Fruit fly (Drosophila melanogaster): Measurements from ENCODE around the gene CG7059.
A peak's percentile ranks its signal among the peaks of the same experiment; 100 is the strongest.

The CG7059 gene

DNA sequence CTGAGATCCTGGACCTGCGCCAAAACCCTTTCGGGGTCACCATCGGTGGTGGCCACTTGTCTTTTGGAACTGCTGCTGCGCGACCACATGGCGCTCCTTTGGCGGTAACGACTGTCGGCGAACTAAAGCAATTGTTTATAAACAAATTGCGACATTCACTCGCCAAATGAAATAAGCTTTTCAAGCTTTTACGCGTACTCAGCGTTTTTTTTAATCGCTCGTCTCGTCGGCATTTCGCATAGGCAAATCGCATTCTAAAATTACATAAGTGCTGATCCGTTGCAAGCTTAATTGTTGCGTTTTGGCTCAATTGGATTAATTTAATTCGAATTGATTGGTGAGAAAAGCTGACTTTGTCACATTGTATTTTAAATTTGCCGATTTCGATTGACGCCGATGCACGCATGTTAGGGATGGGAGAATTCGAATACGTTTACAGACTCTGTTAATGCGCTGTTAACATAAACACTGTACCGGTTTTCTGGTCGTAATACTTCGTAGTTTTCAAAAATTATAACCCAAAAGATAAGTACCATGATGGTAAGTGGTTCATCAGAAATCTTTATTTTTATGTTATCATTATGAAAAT is 35.1 kb downstream of the CG7059 start, which contains the start of gene pinta (continued):
- TF ChIP-seq CG18764 (GFP tag; optimal IDR thresholded peaks at IDR 0.05) (no peak), zf30C (GFP tag; optimal IDR thresholded peaks at IDR 0.05) (no peak), Myb (GFP tag; optimal IDR thresholded peaks at IDR 0.05) (peak; percentile 44), CG10979 (tag; optimal IDR thresholded peaks at IDR 0.05) (no peak), CG9215 (GFP tag; IDR thresholded peaks at IDR 0.05) (no peak), CG15696 (tag; optimal IDR thresholded peaks at IDR 0.05) (no peak), CG9437 (GFP tag; optimal IDR thresholded peaks at IDR 0.05) (peak; percentile 91), dysf (GFP tag; IDR thresholded peaks at IDR 0.05) (no peak), CrebB (tag; optimal IDR thresholded peaks at IDR 0.05) (no peak), CG16863 (GFP tag; optimal IDR thresholded peaks at IDR 0.05) (no peak), CG7839 (tag; optimal IDR thresholded peaks at IDR 0.05) (no peak), btn (GFP tag; optimal IDR thresholded peaks at IDR 0.05) (no peak), jigr1 (GFP tag; IDR thresholded peaks at IDR 0.05) (no peak), tin (GFP tag; optimal IDR thresholded peaks at IDR 0.05) (no peak), CG12155 (GFP tag; optimal IDR thresholded peaks at IDR 0.05) (peak; percentile 91), luna (GFP tag; optimal IDR thresholded peaks at IDR 0.05) (no peak), oc (tag; optimal IDR thresholded peaks at IDR 0.05) (no peak), CG2202 (tag; optimal IDR thresholded peaks at IDR 0.05) (no peak), CG11398 (GFP tag; optimal IDR thresholded peaks at IDR 0.05) (no peak), Vsx1 (GFP tag; optimal IDR thresholded peaks at IDR 0.05) (no peak), unc-4 (GFP tag; IDR thresholded peaks at IDR 0.05; ENCODE audit: partially characterized antibody) (no peak), zen (tag; optimal IDR thresholded peaks at IDR 0.05) (no peak), pum (GFP tag; optimal IDR thresholded peaks at IDR 0.05) (no peak), lov (optimal IDR thresholded peaks at IDR 0.05) (no peak), lov (GFP tag; IDR thresholded peaks at IDR 0.05) (no peak), Sry-δ (GFP tag; optimal IDR thresholded peaks at IDR 0.05) (peak; percentile 59), CG16813 (GFP tag; IDR thresholded peaks at IDR 0.05; ENCODE audit: partially characterized antibody) (0 out of 3 replicates have a peak, but pooled peaks have one; percentile 22), pho (GFP tag; optimal IDR thresholded peaks at IDR 0.05) (no peak), CG12942 (GFP tag; optimal IDR thresholded peaks at IDR 0.05) (no peak), CG17186 (GFP tag; optimal IDR thresholded peaks at IDR 0.05) (no peak), CG17802 (tag; optimal IDR thresholded peaks at IDR 0.05) (no peak)

DNA sequence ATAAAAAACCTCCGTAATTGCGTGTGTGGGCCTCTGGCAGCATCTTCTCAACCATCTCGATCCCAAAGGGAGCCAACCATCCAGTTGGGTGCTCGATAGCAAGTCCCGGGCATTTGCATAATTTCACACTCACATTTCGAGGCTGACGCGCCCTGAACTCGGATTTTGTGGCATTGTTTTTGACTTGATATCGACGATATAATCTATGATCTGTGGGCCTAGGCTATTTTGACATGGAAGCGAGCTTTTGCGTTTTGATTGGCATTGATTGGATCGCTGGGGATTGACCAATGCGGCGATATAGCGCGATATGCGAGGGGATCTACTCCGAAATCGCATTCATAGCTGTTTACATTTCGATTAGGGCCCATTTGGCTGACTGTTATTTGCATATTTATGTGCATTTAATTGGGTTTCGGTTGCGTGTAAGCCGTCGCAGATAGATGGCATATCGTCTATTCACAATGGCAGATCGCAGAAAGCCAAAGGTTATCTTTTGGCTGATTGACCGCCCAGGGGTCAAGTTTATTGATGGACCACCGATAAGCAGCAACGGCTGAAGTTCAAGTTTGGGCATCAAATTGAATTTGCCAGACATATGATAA is 42.7 kb downstream of the CG7059 start:
- TF ChIP-seq CG15269 (tag; optimal IDR thresholded peaks at IDR 0.05) (peak; percentile 77), CG16813 (GFP tag; IDR thresholded peaks at IDR 0.05; ENCODE audit: partially characterized antibody) (no peak), jumu (GFP tag; optimal IDR thresholded peaks at IDR 0.05) (no peak), CG12769 (tag; optimal IDR thresholded peaks at IDR 0.05) (peak; percentile 88), tup (GFP tag; optimal IDR thresholded peaks at IDR 0.05) (no peak), Pdp1 (GFP tag; optimal IDR thresholded peaks at IDR 0.05) (peak in 1 of 2 experiments; percentile 9), sr (GFP tag; IDR thresholded peaks at IDR 0.05) (0 out of 3 replicates have a peak, but pooled peaks have one; percentile 2), Awh (GFP tag; IDR thresholded peaks at IDR 0.05) (peak; percentile 70), BtbVII (GFP tag; optimal IDR thresholded peaks at IDR 0.05) (no peak), croc (GFP tag; conservative IDR thresholded peaks at IDR 0.05) (no peak), Hr78 (GFP tag; optimal IDR thresholded peaks at IDR 0.05) (peak in 1 of 2 experiments; percentile 82), CG34376 (GFP tag; optimal IDR thresholded peaks at IDR 0.05) (no peak), CG13424 (tag; optimal IDR thresholded peaks at IDR 0.05) (no peak), sd (tag; optimal IDR thresholded peaks at IDR 0.05) (peak; percentile 31), oc (tag; optimal IDR thresholded peaks at IDR 0.05) (peak; percentile 79), Opbp (GFP tag; IDR thresholded peaks at IDR 0.05; ENCODE audit: partially characterized antibody) (no peak), sug (tag; optimal IDR thresholded peaks at IDR 0.05) (no peak), abd-A (tag; optimal IDR thresholded peaks at IDR 0.05) (peak; percentile 96), Scr (GFP tag; IDR thresholded peaks at IDR 0.05; ENCODE audit: partially characterized antibody) (no peak), vvl (GFP tag; IDR thresholded peaks at IDR 0.05) (peak; percentile 62; the same call in 1 of the 2 replicates), zen (tag; optimal IDR thresholded peaks at IDR 0.05) (no peak)
